Fruit fly (Drosophila melanogaster): Measurements from ENCODE around the gene if.
A peak's percentile ranks its signal among the peaks of the same experiment; 100 is the strongest.

The if gene

DNA sequence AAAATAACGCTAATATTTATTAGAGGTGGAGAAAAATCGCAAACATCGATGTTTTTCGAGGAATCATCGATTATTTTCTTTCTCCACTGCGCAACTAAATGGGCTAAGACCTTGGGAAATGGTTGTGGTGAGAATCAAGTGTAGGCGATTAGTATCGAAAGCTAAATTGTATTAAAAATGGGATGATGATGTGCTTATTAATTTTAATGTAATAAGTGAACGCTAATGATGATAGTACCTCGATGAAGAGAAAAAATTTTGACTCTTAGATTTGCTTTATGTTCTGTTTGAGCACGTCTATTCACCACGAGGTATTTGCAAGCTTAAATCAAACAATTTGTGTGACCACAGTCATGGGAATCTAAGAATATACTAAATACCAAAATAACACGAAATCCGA is 20.1 kb upstream of the if start, which contains the start of the genes Rai1 and CG13005:
Gene Rai1, minus strand, starts transcription at position 46 of the 400 bp plus-strand sequence.
Gene CG13005, plus strand, starts transcription at position 352 of the 400 bp plus-strand sequence.
- TF ChIP-seq CG1620 (GFP tag; optimal IDR thresholded peaks at IDR 0.05) (peak; percentile 35), Clk (GFP tag; optimal IDR thresholded peaks at IDR 0.05) (no peak), cnc (optimal IDR thresholded peaks at IDR 0.05) (no peak), CG14711 (tag; optimal IDR thresholded peaks at IDR 0.05) (no peak)

- TF ChIP-seq tj (GFP tag; optimal IDR thresholded peaks at IDR 0.05) (no peak), bab1 (GFP tag; optimal IDR thresholded peaks at IDR 0.05) (no peak), ovo (GFP tag; optimal IDR thresholded peaks at IDR 0.05) (no peak), CG7101 (tag; optimal IDR thresholded peaks at IDR 0.05) (no peak), Hr96 (GFP tag; optimal IDR thresholded peaks at IDR 0.05) (no peak)
These were observed 17.3 kb upstream of the if start, which contains the start of the genes CG9132 and CG4789 for dm6 chrX:16800530-16801027. Gene CG9132 (minus strand): TSS chrX:16800710. Gene CG4789 (plus strand): TSS chrX:16800930.

dm6 chrX:16799914-16800313 is 16.7 kb upstream of the if start:
- TF ChIP-seq Mnt (GFP tag; optimal IDR thresholded peaks at IDR 0.05) (peak; percentile 17), bab1 (GFP tag; optimal IDR thresholded peaks at IDR 0.05) (peak; percentile 18), tj (GFP tag; optimal IDR thresholded peaks at IDR 0.05) (peak; percentile 1), CG1620 (GFP tag; optimal IDR thresholded peaks at IDR 0.05) (no peak), CG7101 (tag; optimal IDR thresholded peaks at IDR 0.05) (peak; percentile 4)

dm6 chrX:16798166-16798565 is 14.9 kb upstream of the if start:
- TF ChIP-seq Crg-1 (GFP tag; optimal IDR thresholded peaks at IDR 0.05) (no peak), CG7045 (GFP tag; optimal IDR thresholded peaks at IDR 0.05) (no peak), CG5204 (GFP tag; optimal IDR thresholded peaks at IDR 0.05) (no peak), Mnt (GFP tag; optimal IDR thresholded peaks at IDR 0.05) (no peak), cnc (optimal IDR thresholded peaks at IDR 0.05) (no peak), CG12768 (GFP tag; optimal IDR thresholded peaks at IDR 0.05) (no peak), pad (GFP tag; optimal IDR thresholded peaks at IDR 0.05) (no peak), CG1620 (GFP tag; optimal IDR thresholded peaks at IDR 0.05) (no peak)

- TF ChIP-seq Mnt (GFP tag; optimal IDR thresholded peaks at IDR 0.05): peak; percentile 69
- no peak for TF ChIP-seq ovo (GFP tag; optimal IDR thresholded peaks at IDR 0.05)
These were observed 10.0 kb upstream of the if start for dm6 chrX:16793129-16793748.

dm6 chrX:16791920-16792829 is 8.9 kb upstream of the if start, which contains the start of gene CG4768:
Gene CG4768 (plus strand): TSS chrX:16792119.
- TF ChIP-seq cnc (optimal IDR thresholded peaks at IDR 0.05) (no peak), tj (GFP tag; optimal IDR thresholded peaks at IDR 0.05) (peak; percentile 12), CG5204 (GFP tag; optimal IDR thresholded peaks at IDR 0.05) (no peak), bab1 (GFP tag; optimal IDR thresholded peaks at IDR 0.05) (peak; percentile 50), pad (GFP tag; optimal IDR thresholded peaks at IDR 0.05) (peak; percentile 96), kay (GFP tag; ENCODE audit: borderline replicate concordance) (no peak), Mnt (GFP tag; optimal IDR thresholded peaks at IDR 0.05) (peak; percentile 69), CG12768 (GFP tag; optimal IDR thresholded peaks at IDR 0.05) (no peak), CG7101 (tag; optimal IDR thresholded peaks at IDR 0.05) (no peak), Hr96 (GFP tag; optimal IDR thresholded peaks at IDR 0.05) (no peak), CG14711 (tag; optimal IDR thresholded peaks at IDR 0.05) (no peak), cic (GFP tag; optimal IDR thresholded peaks at IDR 0.05) (no peak), CG1620 (GFP tag; optimal IDR thresholded peaks at IDR 0.05) (peak; percentile 25)

dm6 chrX:16791058-16791457 is 7.8 kb upstream of the if start, which contains the start of gene Rrp45:
Gene Rrp45 (minus strand): TSS chrX:16791266.
- TF ChIP-seq Mnt (GFP tag; optimal IDR thresholded peaks at IDR 0.05) (peak; percentile 90), Crg-1 (GFP tag; optimal IDR thresholded peaks at IDR 0.05) (no peak), CG1620 (GFP tag; optimal IDR thresholded peaks at IDR 0.05) (peak; percentile 25)

dm6 chrX:16787416-16787900 is 4.2 kb upstream of the if start:
- TF ChIP-seq CG14711 (tag; optimal IDR thresholded peaks at IDR 0.05) (peak; percentile 17), Mnt (GFP tag; optimal IDR thresholded peaks at IDR 0.05) (no peak), Hr96 (GFP tag; optimal IDR thresholded peaks at IDR 0.05) (no peak), Crg-1 (GFP tag; optimal IDR thresholded peaks at IDR 0.05) (peak; percentile 12), CG33017 (tag; optimal IDR thresholded peaks at IDR 0.05) (no peak), Clk (GFP tag; optimal IDR thresholded peaks at IDR 0.05) (no peak), CG7045 (GFP tag; optimal IDR thresholded peaks at IDR 0.05) (no peak), pad (GFP tag; optimal IDR thresholded peaks at IDR 0.05) (no peak), CG7101 (tag; optimal IDR thresholded peaks at IDR 0.05) (peak; percentile 58), CG1620 (GFP tag; optimal IDR thresholded peaks at IDR 0.05) (no peak), CG11617 (GFP tag; optimal IDR thresholded peaks at IDR 0.05) (peak; percentile 7), tj (GFP tag; optimal IDR thresholded peaks at IDR 0.05) (no peak), CG5204 (GFP tag; optimal IDR thresholded peaks at IDR 0.05) (no peak), CG12768 (GFP tag; optimal IDR thresholded peaks at IDR 0.05) (no peak), cic (GFP tag; optimal IDR thresholded peaks at IDR 0.05) (no peak), bab1 (GFP tag; optimal IDR thresholded peaks at IDR 0.05) (peak; percentile 3), cnc (optimal IDR thresholded peaks at IDR 0.05) (no peak), ovo (GFP tag; optimal IDR thresholded peaks at IDR 0.05) (no peak), toe (GFP tag; optimal IDR thresholded peaks at IDR 0.05) (no peak), kay (GFP tag; ENCODE audit: borderline replicate concordance) (no peak)

All from whole organism, adult.